Fruit fly (Drosophila melanogaster): ENCODE data around the gene mfrn.
A peak's percentile ranks its signal among the peaks of the same experiment; 100 is the strongest.

mfrn gene

DNA sequence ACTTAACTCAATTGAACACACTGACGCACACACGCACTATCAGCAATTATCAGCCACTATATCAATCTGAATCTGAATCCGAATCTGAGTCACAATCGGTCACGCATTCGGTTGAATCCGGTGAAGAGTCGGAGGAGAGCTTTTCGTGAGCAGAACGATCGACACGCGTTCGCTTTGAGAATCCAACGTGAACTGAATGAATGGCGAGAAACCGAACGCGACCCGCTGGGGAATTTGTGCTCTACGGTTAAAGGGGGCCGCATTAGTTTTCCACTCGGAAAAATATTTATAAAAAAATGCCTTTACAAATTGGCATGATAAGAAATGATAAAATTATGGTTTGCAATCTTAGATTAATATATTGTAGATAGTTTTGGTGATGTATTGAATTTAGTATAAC lies 40.4 kb upstream of the mfrn start, which contains the start of gene betaTub97EF (continued):
- TF ChIP-seq CG2202 (tag; optimal IDR thresholded peaks at IDR 0.05), result no peak
- TF ChIP-seq CG1832 (GFP tag; optimal IDR thresholded peaks at IDR 0.05), result no peak
- no peak for TF ChIP-seq fd102C (GFP tag; optimal IDR thresholded peaks at IDR 0.05)
- TF ChIP-seq Doc3 (GFP tag; IDR thresholded peaks at IDR 0.05; ENCODE audit: partially characterized antibody), result no peak
- no peak for TF ChIP-seq CG12391 (tag; optimal IDR thresholded peaks at IDR 0.05)
- peak; percentile 46 for TF ChIP-seq CG3847 (GFP tag; IDR thresholded peaks at IDR 0.05)
- no peak for TF ChIP-seq exex (tag; optimal IDR thresholded peaks at IDR 0.05)
- no peak for TF ChIP-seq Doc2 (GFP tag; IDR thresholded peaks at IDR 0.05)
- no peak for TF ChIP-seq CG2199 (GFP tag; IDR thresholded peaks at IDR 0.05)
- TF ChIP-seq CG8924 (tag; optimal IDR thresholded peaks at IDR 0.05), result no peak
- no peak for TF ChIP-seq fu2 (GFP tag; optimal IDR thresholded peaks at IDR 0.05)
- no peak for TF ChIP-seq HLH54F (GFP tag; optimal IDR thresholded peaks at IDR 0.05)
- no peak for TF ChIP-seq Blimp-1 (GFP tag; optimal IDR thresholded peaks at IDR 0.05)
- no peak for TF ChIP-seq zen (tag; optimal IDR thresholded peaks at IDR 0.05)
- no peak for TF ChIP-seq nerfin-2 (GFP tag; IDR thresholded peaks at IDR 0.05; ENCODE audit: partially characterized antibody)
- TF ChIP-seq C15 (GFP tag; IDR thresholded peaks at IDR 0.05), result no peak
- no peak for TF ChIP-seq CG10654 (GFP tag; optimal IDR thresholded peaks at IDR 0.05)
- TF ChIP-seq H15 (GFP tag; IDR thresholded peaks at IDR 0.05), result no peak
- peak; percentile 71 for TF ChIP-seq ci (GFP tag; IDR thresholded peaks at IDR 0.05)
- no peak for TF ChIP-seq CoRest (tag; optimal IDR thresholded peaks at IDR 0.05)
- no peak; the same call in 1 of the 2 replicates for TF ChIP-seq CG13287 (GFP tag; IDR thresholded peaks at IDR 0.05; ENCODE audit: partially characterized antibody)
- TF ChIP-seq ase (GFP tag; IDR thresholded peaks at IDR 0.05), result 0 out of 3 replicates have a peak, but pooled peaks have one; percentile 8
- no peak for TF ChIP-seq CG3838 (GFP tag; optimal IDR thresholded peaks at IDR 0.05)
- no peak for TF ChIP-seq CG9817 (tag; optimal IDR thresholded peaks at IDR 0.05)
- TF ChIP-seq corto (GFP tag; optimal IDR thresholded peaks at IDR 0.05), result no peak
- no peak for TF ChIP-seq Hey (tag; optimal IDR thresholded peaks at IDR 0.05)
- TF ChIP-seq Xrp1 (GFP tag; IDR thresholded peaks at IDR 0.05), result no peak
- TF ChIP-seq Sry-δ (GFP tag; optimal IDR thresholded peaks at IDR 0.05), result no peak
- TF ChIP-seq CG6765 (GFP tag; optimal IDR thresholded peaks at IDR 0.05), result no peak
- no peak for TF ChIP-seq fd96Cb (tag; optimal IDR thresholded peaks at IDR 0.05)
- no peak for TF ChIP-seq bab2 (GFP tag; optimal IDR thresholded peaks at IDR 0.05)
- TF ChIP-seq fd64A (GFP tag; optimal IDR thresholded peaks at IDR 0.05), result no peak
- no peak for TF ChIP-seq CG5245 (GFP tag; optimal IDR thresholded peaks at IDR 0.05)
- TF ChIP-seq Hr39 (optimal IDR thresholded peaks at IDR 0.05), result no peak
- no peak for TF ChIP-seq CG1529 (GFP tag; optimal IDR thresholded peaks at IDR 0.05)
- TF ChIP-seq Aef1 (GFP tag; IDR thresholded peaks at IDR 0.05), result no peak
- no peak for TF ChIP-seq CG13894 (tag; optimal IDR thresholded peaks at IDR 0.05)
- TF ChIP-seq ac (GFP tag; optimal IDR thresholded peaks at IDR 0.05), result no peak
- TF ChIP-seq CG17385 (GFP tag; optimal IDR thresholded peaks at IDR 0.05), result no peak
- no peak for TF ChIP-seq tx (GFP tag; optimal IDR thresholded peaks at IDR 0.05)
- TF ChIP-seq CG3281 (GFP tag; optimal IDR thresholded peaks at IDR 0.05), result no peak
- no peak for TF ChIP-seq CG7786 (GFP tag; optimal IDR thresholded peaks at IDR 0.05)
- no peak for TF ChIP-seq az2 (GFP tag; optimal IDR thresholded peaks at IDR 0.05)
- TF ChIP-seq run (tag; optimal IDR thresholded peaks at IDR 0.05), result no peak
- TF ChIP-seq pho (GFP tag; optimal IDR thresholded peaks at IDR 0.05), result no peak
- TF ChIP-seq seq (GFP tag; IDR thresholded peaks at IDR 0.05), result 0 out of 2 replicates have a peak, but pooled peaks have one; percentile 9
- TF ChIP-seq CG7839 (tag; optimal IDR thresholded peaks at IDR 0.05), result no peak
- TF ChIP-seq Six4 (GFP tag; optimal IDR thresholded peaks at IDR 0.05), result no peak
- TF ChIP-seq CG11247 (GFP tag; IDR thresholded peaks at IDR 0.05), result 0 out of 2 replicates have a peak, but pooled peaks have one; percentile 25
- no peak for TF ChIP-seq CG6272 (GFP tag; IDR thresholded peaks at IDR 0.05)
- no peak for TF ChIP-seq CG3407 (GFP tag; optimal IDR thresholded peaks at IDR 0.05)
- TF ChIP-seq CG9932 (GFP tag; IDR thresholded peaks at IDR 0.05), result peak; percentile 49

Measured in whole organism, embryonic.